Fruit fly (Drosophila melanogaster) Kc167 (cell line): ENCODE data around the gene CG9743.

ENCODE experiments used
- Myc ChIP-seq: fragments of >200 bp; optimal IDR thresholded peaks from 2 replicates; lab custom pipeline; 2017; ENCODE audit warnings: missing external identifiers
- Sin3A ChIP-seq: fragments of >200 bp; optimal IDR thresholded peaks from 2 replicates; lab custom pipeline; 2018; ENCODE audit warnings: missing external identifiers
- h ChIP-seq: fragments of >200 bp; optimal IDR thresholded peaks from 3 replicates; lab custom pipeline; 2018; ENCODE audit warnings: missing external identifiers
- insv ChIP-seq: fragments of >200 bp; optimal IDR thresholded peaks from 3 replicates; lab custom pipeline; 2018; ENCODE audit warnings: missing external identifiers
- psq ChIP-seq: fragments of >200 bp; optimal IDR thresholded peaks from 2 replicates; lab custom pipeline; 2017; ENCODE audit warnings: missing external identifiers
- ttk ChIP-seq: sonication (Bioruptor generic); optimal IDR thresholded peaks from 2 replicates; lab custom pipeline; 2017; ENCODE audit warnings: missing external identifiers

CG9743 gene

dm6 chr3R:30205946-30206345, 3.1 kb upstream of the CG9743 start:
- TF ChIP-seq Sin3A: no peak
- TF ChIP-seq psq (lab: Kevin White, UChicago): no peak
- TF ChIP-seq insv: no peak
- TF ChIP-seq h (lab: Kevin White, UChicago): no peak
- no peak for TF ChIP-seq Myc (lab: Kevin White, UChicago)
- no peak for TF ChIP-seq ttk (lab: Kevin White, UChicago)

- no peak for TF ChIP-seq psq (lab: Kevin White, UChicago)
- TF ChIP-seq Sin3A: no peak
- TF ChIP-seq ttk (lab: Kevin White, UChicago): no peak
- no peak for TF ChIP-seq h (lab: Kevin White, UChicago)
- TF ChIP-seq Myc (lab: Kevin White, UChicago): no peak
- no peak for TF ChIP-seq insv
Observed at dm6 chr3R:30204004-30204603, 1.3 kb upstream of the CG9743 start.

dm6 chr3R:30203104-30203986, 547 bp upstream of the CG9743 start:
- no peak for TF ChIP-seq h (lab: Kevin White, UChicago)
- no peak for TF ChIP-seq insv
- TF ChIP-seq Myc (lab: Kevin White, UChicago): no peak
- no peak for TF ChIP-seq psq (lab: Kevin White, UChicago)
- TF ChIP-seq ttk (lab: Kevin White, UChicago): no peak
- TF ChIP-seq Sin3A: no peak

dm6 chr3R:30201064-30201463, 1.7 kb downstream of the CG9743 start:
- TF ChIP-seq Myc (lab: Kevin White, UChicago) (no peak), h (lab: Kevin White, UChicago) (no peak), insv (no peak), psq (lab: Kevin White, UChicago) (no peak), Sin3A (no peak), ttk (lab: Kevin White, UChicago) (no peak)

- TF ChIP-seq psq (lab: Kevin White, UChicago) (no peak), insv (no peak), Sin3A (no peak), Myc (lab: Kevin White, UChicago) (no peak), h (lab: Kevin White, UChicago) (no peak), ttk (lab: Kevin White, UChicago) (no peak)
Observed at dm6 chr3R:30200091-30200698, 2.6 kb downstream of the CG9743 start.

- TF ChIP-seq psq (lab: Kevin White, UChicago) (no peak), insv (no peak), Sin3A (no peak), Myc (lab: Kevin White, UChicago) (no peak), h (lab: Kevin White, UChicago) (no peak), ttk (lab: Kevin White, UChicago) (no peak)
Observed at dm6 chr3R:30198793-30199192, 4.0 kb downstream of the CG9743 start.

dm6 chr3R:30197796-30198195, 5.0 kb downstream of the CG9743 start:
- TF ChIP-seq ttk (lab: Kevin White, UChicago) (no peak), psq (lab: Kevin White, UChicago) (no peak), insv (no peak), h (lab: Kevin White, UChicago) (no peak), Myc (lab: Kevin White, UChicago) (no peak), Sin3A (no peak)

dm6 chr3R:30196128-30196527, 6.7 kb downstream of the CG9743 start, which contains the start of gene CG15531:
CG15531 (minus strand) TSS chr3R:30196228.
- TF ChIP-seq ttk (lab: Kevin White, UChicago) (no peak), Sin3A (no peak), insv (no peak), Myc (lab: Kevin White, UChicago) (no peak), psq (lab: Kevin White, UChicago) (no peak), h (lab: Kevin White, UChicago) (no peak)

- TF ChIP-seq h (lab: Kevin White, UChicago): no peak
- TF ChIP-seq insv: no peak
- no peak for TF ChIP-seq ttk (lab: Kevin White, UChicago)
- no peak for TF ChIP-seq psq (lab: Kevin White, UChicago)
- no peak for TF ChIP-seq Myc (lab: Kevin White, UChicago)
- TF ChIP-seq Sin3A: no peak
Observed at dm6 chr3R:30195606-30196049, 7.2 kb downstream of the CG9743 start.

dm6 chr3R:30193826-30194225, 9.0 kb downstream of the CG9743 start:
- TF ChIP-seq Sin3A: no peak
- no peak for TF ChIP-seq ttk (lab: Kevin White, UChicago)
- TF ChIP-seq Myc (lab: Kevin White, UChicago): no peak
- no peak for TF ChIP-seq insv
- TF ChIP-seq h (lab: Kevin White, UChicago): no peak
- TF ChIP-seq psq (lab: Kevin White, UChicago): no peak

- TF ChIP-seq psq (lab: Kevin White, UChicago) (no peak), h (lab: Kevin White, UChicago) (no peak), insv (no peak)
Observed at dm6 chr3R:30191462-30191874, 11.3 kb downstream of the CG9743 start.

dm6 chr3R:30191047-30191446, 11.8 kb downstream of the CG9743 start, which contains the start of gene CG9747:
CG9747 (minus strand) TSS chr3R:30191252.
- TF ChIP-seq Myc (lab: Kevin White, UChicago) (no peak), ttk (lab: Kevin White, UChicago) (no peak), psq (lab: Kevin White, UChicago) (no peak), insv (no peak), Sin3A (no peak), h (lab: Kevin White, UChicago) (no peak)
